Worm (Caenorhabditis elegans) whole organism, L2 larva: ENCODE measurements around the gene sri-69.

ENCODE experiments used
- C34F6.9 ChIP-seq: fragments of 150-350 bp; optimal IDR thresholded peaks from 2 replicates; lab custom pipeline; 2014; ENCODE audit warnings: missing biosample characterization, missing genetic modification characterization
- ZK546.5 ChIP-seq: sonication (generic microtip); optimal IDR thresholded peaks from 2 replicates; lab custom pipeline; 2017; ENCODE audit warnings: missing biosample characterization, missing genetic modification characterization
- elt-1 ChIP-seq: fragments of 150-350 bp; optimal IDR thresholded peaks from 2 replicates; lab custom pipeline; 2014; ENCODE audit warnings: missing biosample characterization, missing genetic modification characterization
- elt-3 ChIP-seq: sonication (generic microtip); optimal IDR thresholded peaks from 2 replicates; lab custom pipeline; 2017; ENCODE audit warnings: missing biosample characterization, missing genetic modification characterization
- lsy-2 ChIP-seq, 2 experiments: fragments of 150-350 bp in 1 of 2; sonication (generic microtip) in 1 of 2; optimal IDR thresholded peaks; 2 replicates each; lab custom pipeline; 2014 to 2017; ENCODE audit warnings: missing biosample characterization in 2 of 2, missing genetic modification characterization in 2 of 2
- mdl-1 ChIP-seq, 2 experiments: fragments of 150-350 bp in 1 of 2; sonication (generic microtip) in 1 of 2; optimal IDR thresholded peaks; 2 replicates each; lab custom pipeline; 2017; ENCODE audit warnings: missing biosample characterization in 2 of 2, missing genetic modification characterization in 2 of 2
- nhr-10 ChIP-seq: sonication (generic microtip); optimal IDR thresholded peaks from 2 replicates; lab custom pipeline; 2017; ENCODE audit warnings: missing biosample characterization, missing genetic modification characterization
- nhr-12 ChIP-seq: fragments of 150-350 bp; optimal IDR thresholded peaks from 2 replicates; lab custom pipeline; 2014; ENCODE audit warnings: missing biosample characterization, missing genetic modification characterization
- skn-1 ChIP-seq: sonication (generic microtip); optimal IDR thresholded peaks from 2 replicates; lab custom pipeline; 2017; ENCODE audit warnings: missing biosample characterization, missing genetic modification characterization
- snpc-4 ChIP-seq: fragments of 150-350 bp; optimal IDR thresholded peaks from 2 replicates; lab custom pipeline; 2014; ENCODE audit warnings: missing biosample characterization, missing genetic modification characterization
- unc-39 ChIP-seq: fragments of 150-350 bp; optimal IDR thresholded peaks from 2 replicates; lab custom pipeline; 2014; ENCODE audit warnings: missing biosample characterization, missing genetic modification characterization
- unc-62 ChIP-seq: fragments of 150-350 bp; optimal IDR thresholded peaks from 2 replicates; lab custom pipeline; 2014; ENCODE audit warnings: missing biosample characterization, missing genetic modification reagents, missing genetic modification characterization

DNA sequence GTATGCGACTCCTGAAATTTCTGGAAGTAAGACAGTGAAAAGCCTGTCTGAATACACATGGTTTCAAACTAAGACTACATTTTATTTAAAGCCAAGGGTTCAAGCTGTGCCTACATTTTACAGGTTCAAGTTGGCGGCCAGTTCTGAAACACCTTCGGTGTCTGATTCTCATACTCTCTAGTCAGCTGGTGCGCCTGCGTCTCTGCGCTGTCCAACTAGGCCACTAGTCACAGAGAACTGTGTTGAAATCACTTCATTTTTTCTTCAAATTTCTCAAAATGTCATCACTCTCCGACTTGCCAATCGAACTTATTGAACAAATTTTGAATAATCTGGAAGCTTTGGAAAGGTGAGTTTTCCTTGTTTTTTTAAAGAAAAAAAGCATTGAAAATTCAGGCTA lies 41.6 kb downstream of the sri-69 start, which contains the start of gene fbxa-90:
- TF ChIP-seq C34F6.9 (tag; lab: Kevin White, UChicago) (no peak), ZK546.5 (tag; lab: Kevin White, UChicago) (no peak), unc-39 (tag; lab: Kevin White, UChicago) (no peak), lsy-2 (tag; optimal IDR thresholded peaks at IDR 0.05; lab: Kevin White, UChicago) (no peak), snpc-4 (tag; lab: Kevin White, UChicago) (no peak), nhr-12 (no peak), nhr-10 (tag; lab: Kevin White, UChicago) (no peak), unc-62 (GFP tag; lab: Kevin White, UChicago) (no peak), mdl-1 (tag; optimal IDR thresholded peaks at IDR 0.05; lab: Kevin White, UChicago) (no peak), skn-1 (no peak), elt-1 (no peak), elt-3 (no peak)
